Fruit fly (Drosophila melanogaster): ENCODE results near the gene CG15387.

DNA sequence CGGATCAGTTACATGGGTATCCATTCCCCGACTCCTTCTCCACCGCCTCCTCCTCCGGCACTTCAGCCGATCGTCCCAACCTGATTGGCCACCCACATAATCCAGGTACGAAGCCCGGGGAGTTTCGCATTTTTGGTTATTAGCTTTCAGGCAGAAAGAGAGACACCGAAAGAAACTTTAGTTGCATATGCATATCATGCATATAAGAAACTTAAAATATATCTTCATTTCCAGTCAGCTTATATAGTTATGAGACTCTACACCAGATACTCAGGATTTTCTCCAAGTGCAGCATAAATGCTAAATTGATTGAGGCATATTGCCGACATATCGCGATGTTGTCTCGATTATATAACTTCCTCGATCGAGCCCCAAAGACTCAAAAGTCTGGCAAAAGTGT, 42.0 kb downstream of the CG15387 start:
- no peak for TF ChIP-seq tio (GFP tag; optimal IDR thresholded peaks at IDR 0.05)
- TF ChIP-seq CG34376 (GFP tag; optimal IDR thresholded peaks at IDR 0.05): no peak
- no peak for TF ChIP-seq h (optimal IDR thresholded peaks at IDR 0.05)
- no peak for TF ChIP-seq luna (GFP tag; optimal IDR thresholded peaks at IDR 0.05)
- no peak for TF ChIP-seq sc (optimal IDR thresholded peaks at IDR 0.05)
- no peak for TF ChIP-seq sc (GFP tag; optimal IDR thresholded peaks at IDR 0.05)
- no peak for TF ChIP-seq CG32532 (GFP tag; IDR thresholded peaks at IDR 0.05)

All from whole organism, embryonic.